Fruit fly (Drosophila melanogaster) whole organism, wandering third instar larva: ENCODE measurements around the gene fzo.

Experiments used
- Abd-B ChIP-seq: fragments of >200 bp; optimal IDR thresholded peaks from 2 replicates; lab custom pipeline; 2017; ENCODE audit warnings: missing biosample characterization, missing genetic modification characterization
- CG32264 ChIP-seq: fragments of 200-800 bp; sonication (Bioruptor generic); optimal IDR thresholded peaks from 2 replicates; lab custom pipeline; 2016; ENCODE audit warnings: missing biosample characterization, missing genetic modification characterization
- CG9705 ChIP-seq: fragments of 200-800 bp; sonication (Bioruptor generic); optimal IDR thresholded peaks from 2 replicates; lab custom pipeline; 2018; ENCODE audit warnings: missing biosample characterization, mild to moderate bottlenecking, missing genetic modification characterization
- CrebA ChIP-seq: fragments of 200-800 bp; sonication (Bioruptor generic); optimal IDR thresholded peaks from 2 replicates; lab custom pipeline; 2016; ENCODE audit warnings: missing biosample characterization, mild to moderate bottlenecking, missing genetic modification characterization, borderline replicate concordance
- Dfd ChIP-seq: fragments of >200 bp; optimal IDR thresholded peaks from 2 replicates; lab custom pipeline; 2017; ENCODE audit warnings: missing biosample characterization, missing genetic modification characterization
- Dif ChIP-seq: fragments of 200-275, 200-300 bp; sonication (Bioruptor generic); optimal IDR thresholded peaks from 2 replicates; lab custom pipeline; 2018; ENCODE audit warnings: missing biosample characterization, missing genetic modification characterization; ENCODE audit not compliant: partially characterized antibody
- GATAd ChIP-seq: sonication (Bioruptor generic); optimal IDR thresholded peaks from 2 replicates; lab custom pipeline; 2016; ENCODE audit warnings: missing biosample characterization, missing genetic modification characterization
- HLH106 ChIP-seq: fragments of 200-800 bp; optimal IDR thresholded peaks from 3 replicates; lab custom pipeline; 2019; ENCODE audit warnings: missing biosample characterization, mild to moderate bottlenecking, missing genetic modification characterization, moderate library complexity
- Hnf4 ChIP-seq: fragments of 200-800 bp; sonication (Bioruptor generic); optimal IDR thresholded peaks from 2 replicates; lab custom pipeline; 2016; ENCODE audit warnings: missing biosample characterization, mild to moderate bottlenecking, missing genetic modification characterization
- Hr78 ChIP-seq: fragments of >200 bp; optimal IDR thresholded peaks from 2 replicates; lab custom pipeline; 2017; ENCODE audit warnings: missing biosample characterization, missing genetic modification characterization
- Hr83 ChIP-seq: fragments of 200-300 bp; sonication (Bioruptor generic); optimal IDR thresholded peaks from 2 replicates; lab custom pipeline; 2016; ENCODE audit warnings: missing biosample characterization, mild to moderate bottlenecking, missing genetic modification characterization, moderate library complexity; ENCODE audit not compliant: poor library complexity, severe bottlenecking
- Jra ChIP-seq: sonication (Bioruptor generic); optimal IDR thresholded peaks from 2 replicates; lab custom pipeline; 2016; ENCODE audit warnings: missing biosample characterization, missing genetic modification characterization
- Mio ChIP-seq: sonication (Bioruptor generic); optimal IDR thresholded peaks from 2 replicates; lab custom pipeline; 2016; ENCODE audit warnings: missing biosample characterization, missing genetic modification characterization
- Myc ChIP-seq: fragments of >200 bp; optimal IDR thresholded peaks from 2 replicates; lab custom pipeline; 2017
- N ChIP-seq: fragments of >200 bp; optimal IDR thresholded peaks from 2 replicates; lab custom pipeline; 2018; ENCODE audit warnings: missing biosample characterization, missing external identifiers, missing genetic modification characterization
- OdsH ChIP-seq: fragments of 200-800 bp; sonication (Bioruptor generic); optimal IDR thresholded peaks from 2 replicates; lab custom pipeline; 2016; ENCODE audit warnings: missing biosample characterization, mild to moderate bottlenecking, missing genetic modification characterization
- Rel ChIP-seq, 2 experiments: fragments of 200-800 bp; sonication (Bioruptor generic) in 1 of 2; optimal IDR thresholded peaks; 2 replicates in 1 of 2; 3 replicates in 1 of 2; lab custom pipeline; 2016 to 2019; ENCODE audit warnings: mild to moderate bottlenecking in 2 of 2, missing biosample characterization in 2 of 2, missing genetic modification characterization in 2 of 2, moderate library complexity in 1 of 2
- Sp1 ChIP-seq: fragments of 200-800 bp; sonication (Bioruptor generic); optimal IDR thresholded peaks from 3 replicates; lab custom pipeline; 2019; ENCODE audit warnings: missing biosample characterization, mild to moderate bottlenecking, missing genetic modification characterization, moderate library complexity
- Vsx2 ChIP-seq: fragments of 200-300, 225-300 bp; sonication (Bioruptor generic); optimal IDR thresholded peaks from 2 replicates; lab custom pipeline; 2018; ENCODE audit warnings: missing biosample characterization, missing genetic modification characterization; ENCODE audit not compliant: partially characterized antibody
- br ChIP-seq: fragments of 200-800 bp; sonication (Bioruptor generic); optimal IDR thresholded peaks from 2 replicates; lab custom pipeline; 2016; ENCODE audit warnings: missing biosample characterization, missing genetic modification characterization
- brk ChIP-seq: fragments of 200-800 bp; sonication (Bioruptor generic); optimal IDR thresholded peaks from 2 replicates; lab custom pipeline; 2016; ENCODE audit warnings: missing biosample characterization, mild to moderate bottlenecking, missing genetic modification characterization
- dl ChIP-seq, 2 experiments: fragments of 175-275, 200-275 bp in 1 of 2; fragments of 200-275 bp in 1 of 2; sonication (Bioruptor generic); optimal IDR thresholded peaks; lab custom pipeline; 2018; ENCODE audit warnings: mild to moderate bottlenecking in 2 of 2, missing biosample characterization in 2 of 2, missing genetic modification characterization in 2 of 2, moderate library complexity in 2 of 2; ENCODE audit not compliant: partially characterized antibody in 2 of 2, insufficient read depth in 1 of 2
- dmrt93B ChIP-seq: fragments of 200-800 bp; sonication (Bioruptor generic); optimal IDR thresholded peaks from 2 replicates; lab custom pipeline; 2018; ENCODE audit warnings: missing biosample characterization, mild to moderate bottlenecking, missing genetic modification characterization
- dsf ChIP-seq: sonication (Bioruptor generic); optimal IDR thresholded peaks from 2 replicates; lab custom pipeline; 2016; ENCODE audit warnings: missing biosample characterization, missing genetic modification characterization, borderline replicate concordance
- ey ChIP-seq: fragments of 200-800 bp; sonication (Bioruptor generic); optimal IDR thresholded peaks from 2 replicates; lab custom pipeline; 2016; ENCODE audit warnings: missing biosample characterization, missing genetic modification characterization
- foxo ChIP-seq, 2 experiments: fragments of 200-800 bp; sonication (Bioruptor generic); optimal IDR thresholded peaks; 2 replicates in 1 of 2; 3 replicates in 1 of 2; lab custom pipeline; 2016 to 2017; ENCODE audit warnings: missing biosample characterization in 2 of 2, missing genetic modification characterization in 2 of 2
- fru ChIP-seq: fragments of 200-800 bp; sonication (Bioruptor generic); optimal IDR thresholded peaks from 3 replicates; lab custom pipeline; 2016; ENCODE audit warnings: missing biosample characterization, mild to moderate bottlenecking, missing genetic modification characterization
- h ChIP-seq: fragments of 200-800 bp; sonication (Bioruptor generic); optimal IDR thresholded peaks from 3 replicates; lab custom pipeline; 2016; ENCODE audit warnings: missing biosample characterization, mild to moderate bottlenecking, missing genetic modification characterization
- jim ChIP-seq: fragments of 175-275, 200-325 bp; sonication (Bioruptor generic); optimal IDR thresholded peaks from 2 replicates; lab custom pipeline; 2016; ENCODE audit warnings: missing biosample characterization, mild to moderate bottlenecking, missing genetic modification characterization
- lola ChIP-seq: fragments of >200 bp; optimal IDR thresholded peaks from 2 replicates; lab custom pipeline; 2017; ENCODE audit warnings: missing biosample characterization, missing genetic modification characterization
- pan ChIP-seq: fragments of >200 bp; optimal IDR thresholded peaks from 2 replicates; lab custom pipeline; 2017
- psq ChIP-seq: fragments of 200-800 bp; sonication (Bioruptor generic); optimal IDR thresholded peaks from 3 replicates; lab custom pipeline; 2017; ENCODE audit warnings: missing biosample characterization, mild to moderate bottlenecking, missing genetic modification characterization, moderate library complexity
- rgr ChIP-seq: fragments of 200-800 bp; sonication (Bioruptor generic); optimal IDR thresholded peaks from 3 replicates; lab custom pipeline; 2016; ENCODE audit warnings: missing biosample characterization, mild to moderate bottlenecking, missing genetic modification characterization
- sage ChIP-seq: fragments of 200-800 bp; sonication (Bioruptor generic); optimal IDR thresholded peaks from 2 replicates; lab custom pipeline; 2016; ENCODE audit warnings: missing biosample characterization, mild to moderate bottlenecking, missing genetic modification characterization
- sv ChIP-seq: fragments of 200-800 bp; sonication (Bioruptor generic); optimal IDR thresholded peaks from 3 replicates; lab custom pipeline; 2016; ENCODE audit warnings: missing biosample characterization, missing genetic modification characterization
- tai ChIP-seq: sonication (Bioruptor generic); optimal IDR thresholded peaks from 2 replicates; lab custom pipeline; 2016; ENCODE audit warnings: missing biosample characterization, missing genetic modification characterization
- usp ChIP-seq: fragments of >200 bp; optimal IDR thresholded peaks from 2 replicates; lab custom pipeline; 2017; ENCODE audit warnings: missing biosample characterization, missing genetic modification characterization
- woc ChIP-seq: sonication (Bioruptor generic); optimal IDR thresholded peaks from 2 replicates; lab custom pipeline; 2016; ENCODE audit warnings: missing biosample characterization, mild to moderate bottlenecking, missing genetic modification characterization

The fzo gene

DNA sequence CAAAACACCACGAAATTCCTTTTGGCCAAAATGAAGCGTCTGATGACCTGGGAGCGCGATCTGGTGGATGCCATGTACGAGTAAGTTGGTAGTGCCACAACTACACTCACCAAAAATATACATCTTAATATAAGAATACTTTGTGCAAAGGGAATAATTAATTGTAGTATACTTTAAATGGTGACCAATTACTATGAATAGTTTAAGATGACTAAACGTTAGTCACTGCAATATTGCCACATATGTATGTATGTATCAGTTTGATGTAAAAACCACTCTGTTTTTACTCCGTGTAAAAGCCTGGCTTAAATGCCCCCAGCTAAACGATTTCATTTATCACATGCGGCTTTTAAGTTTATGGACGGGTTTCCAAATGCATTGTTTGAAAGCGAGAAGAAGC is 29.1 kb downstream of the fzo start:
- TF ChIP-seq CG9705 (peak; percentile 22), OdsH (GFP tag; lab: Kevin White, UChicago) (peak; percentile 88), Sp1 (GFP tag; lab: Kevin White, UChicago) (peak; percentile 80), Hnf4 (GFP tag; lab: Kevin White, UChicago) (peak; percentile 68), GATAd (GFP tag; lab: Kevin White, UChicago) (no peak), jim (GFP tag; lab: Kevin White, UChicago) (no peak), woc (peak; percentile 67), HLH106 (peak; percentile 67), tai (GFP tag; lab: Kevin White, UChicago) (peak; percentile 8), fru (GFP tag; lab: Kevin White, UChicago) (peak; percentile 80), br (GFP tag; lab: Kevin White, UChicago) (peak; percentile 70), h (GFP tag; lab: Kevin White, UChicago) (peak; percentile 67), CrebA (GFP tag; lab: Kevin White, UChicago) (peak; percentile 36), ey (peak; percentile 80), pan (no peak), CG32264 (GFP tag; lab: Kevin White, UChicago) (no peak), brk (GFP tag; lab: Kevin White, UChicago) (peak; percentile 66), foxo (GFP tag; optimal IDR thresholded peaks at IDR 0.05; lab: Kevin White, UChicago) (peak in 1 of 2 experiments; percentile 74), rgr (peak; percentile 87), N (no peak), sage (GFP tag; lab: Kevin White, UChicago) (peak; percentile 54), psq (peak; percentile 52)

DNA sequence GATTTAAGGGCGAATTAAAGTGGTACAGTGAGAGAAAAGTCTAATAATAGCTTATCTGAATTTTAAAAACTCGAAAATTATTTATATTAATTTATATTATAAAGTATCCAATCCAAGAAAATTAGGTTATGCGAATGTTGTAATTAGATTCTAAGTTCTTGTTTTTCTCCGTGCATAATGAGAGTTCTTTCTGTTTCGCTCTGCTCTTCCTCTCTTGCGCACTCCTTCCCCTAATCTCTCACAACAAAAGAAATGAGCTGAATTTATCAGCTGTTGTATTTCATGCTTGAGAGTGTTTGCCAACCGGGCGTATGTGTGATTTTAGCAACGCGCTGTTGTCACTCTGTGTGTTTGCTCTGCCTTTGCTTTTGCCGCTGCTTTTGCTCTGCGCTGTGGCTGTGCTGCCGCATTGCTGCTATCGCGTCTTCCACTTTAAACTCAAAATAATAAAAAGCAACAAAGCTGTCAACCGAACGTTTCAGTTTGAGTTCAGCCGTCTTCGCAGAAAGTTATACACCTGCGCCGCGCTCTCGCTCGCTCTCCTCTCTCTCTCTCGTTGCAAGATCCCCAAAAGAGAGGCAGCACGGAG is 30.3 kb downstream of the fzo start, which contains the start of gene CG46310:
Gene CG46310 (plus strand): TSS at position 481 of the 589 bp plus-strand sequence.
- TF ChIP-seq CG32264 (GFP tag; lab: Kevin White, UChicago) (peak; percentile 60), psq (peak; percentile 89), h (GFP tag; lab: Kevin White, UChicago) (peak; percentile 95), OdsH (GFP tag; lab: Kevin White, UChicago) (peak; percentile 89), HLH106 (peak; percentile 97), Hnf4 (GFP tag; lab: Kevin White, UChicago) (peak; percentile 90), woc (peak; percentile 57), Abd-B (GFP tag; lab: Kevin White, UChicago) (no peak), lola (no peak), dsf (GFP tag; lab: Kevin White, UChicago) (peak; percentile 16), usp (GFP tag; lab: Kevin White, UChicago) (no peak), fru (GFP tag; lab: Kevin White, UChicago) (peak; percentile 93), Dfd (GFP tag; lab: Kevin White, UChicago) (no peak), tai (GFP tag; lab: Kevin White, UChicago) (peak; percentile 75), Vsx2 (peak; percentile 52), CG9705 (peak; percentile 83), sage (GFP tag; lab: Kevin White, UChicago) (peak; percentile 81), sv (no peak), Rel (GFP tag; optimal IDR thresholded peaks at IDR 0.05; lab: Kevin White, UChicago) (peak; percentile 69), Rel (tag; optimal IDR thresholded peaks at IDR 0.05; lab: Kevin White, UChicago) (peak; percentile 85), ey (peak; percentile 72), dl (GFP tag; optimal IDR thresholded peaks at IDR 0.05; lab: Kevin White, UChicago; ENCODE audit: insufficient read depth in 1 of 2, partially characterized antibody in 2 of 2) (peak in 1 of 2 experiments; percentile 58), Mio (GFP tag; lab: Kevin White, UChicago) (no peak), pan (no peak), Hr78 (GFP tag; lab: Kevin White, UChicago) (no peak), CrebA (GFP tag; lab: Kevin White, UChicago) (peak; percentile 71), dmrt93B (peak; percentile 74), jim (GFP tag; lab: Kevin White, UChicago) (no peak), br (GFP tag; lab: Kevin White, UChicago) (peak; percentile 86), GATAd (GFP tag; lab: Kevin White, UChicago) (no peak), Dif (GFP tag; lab: Kevin White, UChicago) (no peak), rgr (peak; percentile 91), Sp1 (GFP tag; lab: Kevin White, UChicago) (peak; percentile 94), Hr83 (GFP tag; lab: Kevin White, UChicago) (peak; percentile 93), Myc (lab: Kevin White, UChicago) (no peak), Jra (peak; percentile 63), brk (GFP tag; lab: Kevin White, UChicago) (peak; percentile 85), N (no peak), foxo (GFP tag; optimal IDR thresholded peaks at IDR 0.05; lab: Kevin White, UChicago) (peak in 1 of 2 experiments; percentile 97)
